Worm (Caenorhabditis elegans): ENCODE data around the gene twk-35.

twk-35 gene

DNA sequence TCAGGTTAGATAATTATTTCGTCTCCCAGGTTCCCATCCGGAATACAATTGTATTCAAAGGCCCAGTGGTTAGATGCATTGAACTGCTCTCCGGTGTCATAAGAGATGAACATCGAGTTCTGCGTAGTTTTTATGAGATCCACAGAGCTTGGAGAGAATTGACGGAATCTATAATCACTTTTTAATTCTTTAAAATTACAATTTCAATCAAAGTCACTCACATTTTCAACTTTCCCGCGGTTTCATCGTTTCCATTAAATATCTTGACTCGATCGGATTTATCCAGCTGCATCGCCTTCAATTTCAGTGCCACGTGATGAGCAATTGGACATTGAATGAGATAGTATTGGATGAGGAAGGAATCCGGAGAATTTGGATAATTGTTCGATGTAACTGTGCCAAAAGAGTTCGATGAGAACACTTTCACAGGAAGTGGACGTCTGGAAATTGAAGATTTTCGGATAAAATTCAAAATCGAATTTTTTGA, 15.0 kb upstream of the twk-35 start (continued):
- TF ChIP-seq nhr-102 (tag; optimal IDR thresholded peaks at IDR 0.05) = peak; percentile 41
- peak; percentile 28; the same call in 1 of the 2 replicates for TF ChIP-seq D1046.2 (GFP tag; IDR thresholded peaks at IDR 0.05)
- peak; percentile 53 for TF ChIP-seq spr-3 (GFP tag; optimal IDR thresholded peaks at IDR 0.05)
- TF ChIP-seq T26A8.4 (GFP tag; IDR thresholded peaks at IDR 0.05) = peak; percentile 51; the same call in 1 of the 2 replicates
- TF ChIP-seq skn-1 (tag; optimal IDR thresholded peaks at IDR 0.05) = no peak
- 0 out of 2 replicates have a peak, but pooled peaks have one; percentile 46 for TF ChIP-seq egl-43 (GFP tag; IDR thresholded peaks at IDR 0.05)
- TF ChIP-seq lsy-2 (tag; optimal IDR thresholded peaks at IDR 0.05) = peak in 1 of 2 experiments; percentile 64
- TF ChIP-seq nhr-111 (GFP tag; optimal IDR thresholded peaks at IDR 0.05) = peak; percentile 17

DNA sequence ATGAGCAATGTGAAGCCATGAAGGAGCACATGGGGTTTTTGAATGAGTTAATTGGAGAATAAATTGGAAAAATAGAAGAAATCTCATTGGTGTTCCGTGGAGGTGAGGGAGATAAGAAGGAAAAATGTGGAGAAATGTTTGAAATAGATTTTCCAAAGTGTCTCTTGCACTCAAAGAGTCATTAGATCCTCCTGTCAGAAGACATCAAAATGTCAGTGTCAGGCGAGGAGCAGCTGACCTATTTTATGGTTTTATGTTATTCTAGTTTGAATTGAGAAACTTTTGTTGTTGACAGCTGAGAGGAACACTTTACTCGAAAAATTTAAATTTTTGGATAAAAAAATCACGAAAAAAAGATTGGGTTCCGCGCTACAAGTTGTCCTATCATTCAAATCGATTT, 12.2 kb upstream of the twk-35 start, which contains the start of gene clec-264:
TSS of gene clec-264 (minus strand) at position 122 of the 400 bp plus-strand sequence.
- no peak for TF ChIP-seq jun-1 (tag; optimal IDR thresholded peaks at IDR 0.05)
- no peak for TF ChIP-seq Y75B8A.6 (GFP tag; IDR thresholded peaks at IDR 0.05)
- TF ChIP-seq madf-9 (GFP tag; conservative IDR thresholded peaks at IDR 0.05) = no peak
- TF ChIP-seq F49E8.2 (tag; optimal IDR thresholded peaks at IDR 0.05; ENCODE audit: borderline replicate concordance) = no peak
- no peak for TF ChIP-seq nhr-25 (tag; optimal IDR thresholded peaks at IDR 0.05; ENCODE audit: borderline replicate concordance, insufficient read depth)
- TF ChIP-seq mxl-3 (GFP tag; optimal IDR thresholded peaks at IDR 0.05) = no peak
- TF ChIP-seq ceh-20 (GFP tag; IDR thresholded peaks at IDR 0.05) = no peak
- no peak for TF ChIP-seq hif-1 (tag; optimal IDR thresholded peaks at IDR 0.05)
- TF ChIP-seq ZK337.2 (GFP tag; IDR thresholded peaks at IDR 0.05) = no peak
- no peak for TF ChIP-seq dpl-1 (GFP tag; optimal IDR thresholded peaks at IDR 0.05)
- TF ChIP-seq daf-19 (GFP tag; conservative IDR thresholded peaks at IDR 0.05) = no peak
- no peak for TF ChIP-seq spr-3 (GFP tag; optimal IDR thresholded peaks at IDR 0.05)

DNA sequence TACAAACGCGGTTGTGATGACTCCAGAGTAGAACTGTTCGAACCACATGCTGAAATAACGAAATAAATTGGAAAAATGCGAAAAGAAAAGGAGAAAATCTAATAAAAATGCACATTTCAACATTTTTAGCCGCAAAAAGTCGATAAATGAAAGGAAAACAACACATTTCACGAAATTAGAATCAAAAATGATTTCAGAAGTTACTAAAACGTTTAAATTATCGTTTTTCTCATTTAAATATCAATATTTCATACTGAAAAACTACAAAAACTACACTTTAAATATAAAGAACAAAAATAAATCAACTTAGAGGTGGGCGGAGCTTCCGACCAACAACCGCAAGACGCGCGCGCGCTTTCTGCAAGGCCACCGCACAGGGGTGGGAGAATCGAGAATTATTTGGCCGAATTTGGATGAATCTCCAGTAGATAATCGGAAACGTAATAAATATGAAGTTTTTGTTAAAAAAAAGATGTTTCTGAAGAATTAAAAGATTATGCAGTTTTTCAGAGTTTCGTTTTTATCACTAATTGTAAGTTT, 10.9 kb upstream of the twk-35 start, which contains the start of gene ndua-1:
TSS of gene ndua-1 (minus strand) at position 51 of the 540 bp plus-strand sequence.
- TF ChIP-seq hlh-11 (tag; optimal IDR thresholded peaks at IDR 0.05) (no peak), ceh-62 (tag; optimal IDR thresholded peaks at IDR 0.05) (no peak), rbr-2 (tag; optimal IDR thresholded peaks at IDR 0.05) (peak; percentile 26), mxl-3 (GFP tag; optimal IDR thresholded peaks at IDR 0.05) (no peak), dve-1 (tag; optimal IDR thresholded peaks at IDR 0.05; ENCODE audit: insufficient read depth) (peak; percentile 23), T26A8.4 (GFP tag; IDR thresholded peaks at IDR 0.05) (no peak), mes-2 (tag; optimal IDR thresholded peaks at IDR 0.05; ENCODE audit: poor library complexity, severe bottlenecking) (peak; percentile 86), nhr-41 (GFP tag; IDR thresholded peaks at IDR 0.05) (no peak), mxl-2 (GFP tag; conservative IDR thresholded peaks at IDR 0.05) (no peak), pha-4 (GFP tag; IDR thresholded peaks at IDR 0.05) (no peak), pha-4 (tag; optimal IDR thresholded peaks at IDR 0.05) (no peak), lin-39 (tag; optimal IDR thresholded peaks at IDR 0.05) (no peak), Y48G9A.11 (GFP tag; IDR thresholded peaks at IDR 0.05) (no peak), hmg-1.1 (GFP tag; IDR thresholded peaks at IDR 0.05) (0 out of 2 replicates have a peak, but pooled peaks have one; percentile 40), daf-16 (GFP tag; optimal IDR thresholded peaks at IDR 0.05) (no peak), daf-16 (tag; optimal IDR thresholded peaks at IDR 0.05) (peak; percentile 15), set-16 (GFP tag; IDR thresholded peaks at IDR 0.05) (no peak), dpl-1 (GFP tag; optimal IDR thresholded peaks at IDR 0.05) (peak; percentile 8), nhr-28 (tag; optimal IDR thresholded peaks at IDR 0.05) (peak; percentile 55), vab-7 (GFP tag; IDR thresholded peaks at IDR 0.05) (no peak), ces-1 (GFP tag; optimal IDR thresholded peaks at IDR 0.05) (peak; percentile 10), aha-1 (tag) (peak; percentile 92), duxl-1 (tag; optimal IDR thresholded peaks at IDR 0.05; ENCODE audit: poor library complexity) (peak; percentile 45)

Data from whole organism, L4 larva.